Worm (Caenorhabditis elegans) whole organism, L4 larva: ENCODE measurements around the gene ger-1.

Source experiments
- F26F4.8 ChIP-seq: fragments of 200-800 bp; sonication (Bioruptor generic); conservative IDR thresholded peaks from 2 replicates; pipeline ENCODE4 v1.3.6; 2022; ENCODE audit warnings: missing genetic modification characterization, missing compliant biosample characterization
- ama-1 ChIP-seq: fragments of 150-350 bp; optimal IDR thresholded peaks from 2 replicates; lab custom pipeline; 2014; ENCODE audit warnings: inconsistent platforms, mixed read lengths
- ceh-28 ChIP-seq: fragments of 150-350 bp; optimal IDR thresholded peaks from 2 replicates; lab custom pipeline; 2014; ENCODE audit warnings: missing biosample characterization, missing genetic modification reagents, missing genetic modification characterization
- fkh-10 ChIP-seq: fragments of 150-350 bp; optimal IDR thresholded peaks from 2 replicates; lab custom pipeline; 2014; ENCODE audit warnings: missing biosample characterization, missing genetic modification reagents, missing genetic modification characterization
- gei-8 ChIP-seq: fragments of 200-800 bp; sonication (Bioruptor generic); optimal IDR thresholded peaks from 2 replicates; lab custom pipeline; 2018; ENCODE audit warnings: mild to moderate bottlenecking, missing genetic modification characterization, missing compliant biosample characterization
- lin-38 ChIP-seq: fragments of 200-800 bp; sonication (Bioruptor generic); IDR thresholded peaks from 2 replicates; pipeline ENCODE4 v1.3.6; 2022; ENCODE audit warnings: missing genetic modification reagents, missing genetic modification characterization, missing compliant biosample characterization
- lsy-2 ChIP-seq, 2 experiments: fragments of 150-350 bp in 1 of 2; sonication (generic microtip) in 1 of 2; optimal IDR thresholded peaks; 2 replicates each; lab custom pipeline; 2014 to 2017; ENCODE audit warnings: missing biosample characterization in 2 of 2, missing genetic modification characterization in 2 of 2
- mep-1 ChIP-seq: fragments of 150-350 bp; sonication (generic microtip); optimal IDR thresholded peaks from 3 replicates; lab custom pipeline; 2014; ENCODE audit warnings: missing biosample characterization, missing genetic modification characterization
- nhr-237 ChIP-seq: sonication (generic microtip); optimal IDR thresholded peaks from 2 replicates; lab custom pipeline; 2017; ENCODE audit warnings: missing biosample characterization, missing genetic modification characterization
- nhr-28 ChIP-seq: fragments of 150-350 bp; optimal IDR thresholded peaks from 2 replicates; lab custom pipeline; 2014; ENCODE audit warnings: missing biosample characterization, missing genetic modification characterization
- nhr-77 ChIP-seq: fragments of 150-350 bp; optimal IDR thresholded peaks from 2 replicates; lab custom pipeline; 2014; ENCODE audit warnings: missing biosample characterization, missing genetic modification characterization
- unc-62 ChIP-seq, 3 experiments: fragments of 150-350 bp in 1 of 3; sonication (generic microtip); optimal IDR thresholded peaks in 2 of 3; peaks in 1 of 3; 1 replicate in 1 of 3; 2 replicates in 2 of 3; lab custom pipeline; 2014 to 2017; ENCODE audit warnings: missing biosample characterization in 3 of 3, missing genetic modification characterization in 3 of 3, missing genetic modification reagents in 3 of 3, missing genotype in 1 of 3

- TF ChIP-seq ama-1 (lab: Kevin White, UChicago) (no peak), nhr-237 (tag; lab: Kevin White, UChicago) (no peak), lin-38 (GFP tag; lab: Robert Waterston, UW) (peak; percentile 53), nhr-77 (tag; lab: Kevin White, UChicago) (no peak), ceh-28 (no peak), F26F4.8 (GFP tag; lab: Robert Waterston, UW) (no peak), mep-1 (tag; lab: Kevin White, UChicago) (peak; percentile 5), unc-62 (GFP tag; optimal IDR thresholded peaks at IDR 0.05 in 1 of 2; lab: Kevin White, UChicago) (no peak), unc-62 (tag; optimal IDR thresholded peaks at IDR 0.05; lab: Kevin White, UChicago) (no peak), lsy-2 (tag; optimal IDR thresholded peaks at IDR 0.05; lab: Kevin White, UChicago) (peak in 1 of 2 experiments; percentile 63), nhr-28 (no peak), fkh-10 (GFP tag; lab: Kevin White, UChicago) (no peak), gei-8 (GFP tag; lab: Kevin White, UChicago) (no peak)
Measured at ce11 chrIII:7068520-7069113, 1.3 kb upstream of the ger-1 start, which contains the start of the genes ubc-18 and R01H2.8.
